Worm (Caenorhabditis elegans) whole organism, mixed stage, embryonic: ENCODE data around the gene C15H9.11.

Experiments used
- M03D4.4 ChIP-seq: sonication (generic microtip); optimal IDR thresholded peaks from 2 replicates; lab custom pipeline; 2017; ENCODE audit warnings: mild to moderate bottlenecking, missing genetic modification characterization, missing compliant biosample characterization
- bed-3 ChIP-seq: fragments of 200-800 bp; sonication (Bioruptor generic); optimal IDR thresholded peaks from 3 replicates; lab custom pipeline; 2018; ENCODE audit warnings: mild to moderate bottlenecking, missing genetic modification characterization, moderate library complexity, missing compliant biosample characterization
- ceh-39 ChIP-seq: fragments of 150-350 bp; optimal IDR thresholded peaks from 2 replicates; lab custom pipeline; 2014; ENCODE audit warnings: missing biosample characterization, missing genetic modification characterization
- ceh-43 ChIP-seq: fragments of 200-800 bp; sonication (Bioruptor generic); optimal IDR thresholded peaks from 2 replicates; lab custom pipeline; 2018; ENCODE audit warnings: mild to moderate bottlenecking, missing genetic modification characterization, moderate library complexity, missing compliant biosample characterization
- ceh-83 ChIP-seq: fragments of 200-800 bp; sonication (Bioruptor generic); optimal IDR thresholded peaks from 2 replicates; lab custom pipeline; 2018; ENCODE audit warnings: mild to moderate bottlenecking, missing genetic modification characterization, missing compliant biosample characterization
- ces-1 ChIP-seq: fragments of 150-350 bp; optimal IDR thresholded peaks from 2 replicates; lab custom pipeline; 2014; ENCODE audit warnings: missing biosample characterization, missing genetic modification reagents, missing genetic modification characterization
- cnd-1 ChIP-seq: fragments of 200-800 bp; sonication (Bioruptor generic); optimal IDR thresholded peaks from 2 replicates; lab custom pipeline; 2018; ENCODE audit warnings: mild to moderate bottlenecking, missing genetic modification characterization, missing compliant biosample characterization
- drap-1 ChIP-seq: fragments of 200-800 bp; sonication (Bioruptor generic); optimal IDR thresholded peaks from 3 replicates; lab custom pipeline; 2018; ENCODE audit warnings: mild to moderate bottlenecking, missing genetic modification characterization, missing compliant biosample characterization
- elt-1 ChIP-seq: sonication (generic microtip); optimal IDR thresholded peaks from 2 replicates; lab custom pipeline; 2017; ENCODE audit warnings: missing genetic modification characterization, mild to moderate bottlenecking, missing compliant biosample characterization, antibody characterized with exemption, moderate library complexity, borderline replicate concordance; ENCODE audit not compliant: insufficient read depth
- elt-3 ChIP-seq: fragments of 150-350 bp; optimal IDR thresholded peaks from 2 replicates; lab custom pipeline; 2014; ENCODE audit warnings: missing biosample characterization, missing genetic modification characterization
- flh-1 ChIP-seq: fragments of 200-800 bp; sonication (Bioruptor generic); optimal IDR thresholded peaks from 2 replicates; lab custom pipeline; 2018; ENCODE audit warnings: mild to moderate bottlenecking, missing genetic modification characterization, moderate library complexity, missing compliant biosample characterization
- ham-2 ChIP-seq: fragments of 200-800 bp; sonication (Bioruptor generic); optimal IDR thresholded peaks from 2 replicates; lab custom pipeline; 2018; ENCODE audit warnings: mild to moderate bottlenecking, missing genetic modification characterization, missing compliant biosample characterization
- hlh-1 ChIP-seq: fragments of 150-350 bp; optimal IDR thresholded peaks from 2 replicates; lab custom pipeline; 2014; ENCODE audit warnings: missing biosample characterization, missing genetic modification reagents, missing genetic modification characterization
- lin-13 ChIP-seq: fragments of 150-350 bp; optimal IDR thresholded peaks from 2 replicates; lab custom pipeline; 2014; ENCODE audit warnings: missing biosample characterization, missing genetic modification characterization
- lin-32 ChIP-seq: fragments of 200-800 bp; sonication (Bioruptor generic); optimal IDR thresholded peaks from 2 replicates; lab custom pipeline; 2018; ENCODE audit warnings: mild to moderate bottlenecking, missing genetic modification characterization, missing compliant biosample characterization
- lsy-2 ChIP-seq: fragments of 150-350 bp; optimal IDR thresholded peaks from 2 replicates; lab custom pipeline; 2014; ENCODE audit warnings: missing biosample characterization, missing genetic modification characterization
- mab-5 ChIP-seq: fragments of 150-350 bp; optimal IDR thresholded peaks from 2 replicates; lab custom pipeline; 2014; ENCODE audit warnings: missing biosample characterization, missing genetic modification characterization
- mep-1 ChIP-seq: fragments of 150-350 bp; optimal IDR thresholded peaks from 2 replicates; lab custom pipeline; 2017; ENCODE audit warnings: missing biosample characterization, missing genetic modification reagents, missing genetic modification characterization, inconsistent platforms
- nhr-12 ChIP-seq: fragments of 150-350 bp; optimal IDR thresholded peaks from 2 replicates; lab custom pipeline; 2014; ENCODE audit warnings: missing biosample characterization, missing genetic modification characterization
- nhr-2 ChIP-seq: fragments of 150-350 bp; optimal IDR thresholded peaks from 2 replicates; lab custom pipeline; 2014; ENCODE audit warnings: missing biosample characterization, missing genetic modification characterization
- nhr-237 ChIP-seq: fragments of 150-350 bp; optimal IDR thresholded peaks from 2 replicates; lab custom pipeline; 2014; ENCODE audit warnings: missing biosample characterization, missing genetic modification characterization
- nhr-28 ChIP-seq: fragments of 150-350 bp; optimal IDR thresholded peaks from 2 replicates; lab custom pipeline; 2014; ENCODE audit warnings: missing biosample characterization, missing genetic modification characterization
- nhr-76 ChIP-seq: sonication (generic microtip); optimal IDR thresholded peaks from 2 replicates; lab custom pipeline; 2017; ENCODE audit warnings: missing biosample characterization, missing genetic modification characterization
- pha-4 ChIP-seq: fragments of 150-350 bp; optimal IDR thresholded peaks from 2 replicates; lab custom pipeline; 2018; ENCODE audit warnings: missing biosample characterization, missing genetic modification reagents, missing genetic modification characterization
- sem-2 ChIP-seq: fragments of 200-800 bp; sonication (Bioruptor generic); optimal IDR thresholded peaks from 2 replicates; lab custom pipeline; 2018; ENCODE audit warnings: mild to moderate bottlenecking, missing genetic modification characterization, missing compliant biosample characterization
- snpc-4 ChIP-seq: fragments of 150-350 bp; optimal IDR thresholded peaks from 2 replicates; lab custom pipeline; 2014; ENCODE audit warnings: missing biosample characterization, missing genetic modification characterization
- sptf-1 ChIP-seq: sonication (generic microtip); optimal IDR thresholded peaks from 2 replicates; lab custom pipeline; 2017; ENCODE audit warnings: mild to moderate bottlenecking, missing genetic modification characterization, moderate library complexity, missing compliant biosample characterization
- unc-120 ChIP-seq: sonication (generic microtip); optimal IDR thresholded peaks from 2 replicates; lab custom pipeline; 2017; ENCODE audit warnings: missing genetic modification characterization, missing compliant biosample characterization; ENCODE audit not compliant: poor library complexity, severe bottlenecking
- unc-39 ChIP-seq: fragments of 150-350 bp; optimal IDR thresholded peaks from 2 replicates; lab custom pipeline; 2014; ENCODE audit warnings: missing biosample characterization, missing genetic modification characterization
- unc-62 ChIP-seq: fragments of 150-350 bp; optimal IDR thresholded peaks from 2 replicates; lab custom pipeline; 2014; ENCODE audit warnings: missing biosample characterization, missing genetic modification reagents, missing genetic modification characterization
- zip-8 ChIP-seq: fragments of 150-350 bp; optimal IDR thresholded peaks from 2 replicates; lab custom pipeline; 2014; ENCODE audit warnings: missing biosample characterization, missing genetic modification characterization
- ztf-11 ChIP-seq: fragments of 150-350 bp; optimal IDR thresholded peaks from 2 replicates; lab custom pipeline; 2014; ENCODE audit warnings: missing biosample characterization, missing genetic modification characterization

The C15H9.11 gene

ce11 chrX:6090779-6091178, 12.4 kb downstream of the C15H9.11 start:
- TF ChIP-seq lin-32 (no peak), ces-1 (GFP tag; lab: Kevin White, UChicago) (no peak), ceh-83 (GFP tag; lab: Kevin White, UChicago) (no peak), nhr-76 (tag; lab: Kevin White, UChicago) (no peak), nhr-2 (tag; lab: Kevin White, UChicago) (no peak), elt-1 (tag; lab: Kevin White, UChicago) (no peak), nhr-28 (tag; lab: Kevin White, UChicago) (no peak), ceh-39 (tag; lab: Kevin White, UChicago) (no peak), bed-3 (GFP tag; lab: Kevin White, UChicago) (no peak), M03D4.4 (tag; lab: Kevin White, UChicago) (no peak), unc-62 (no peak), ceh-43 (no peak), hlh-1 (tag; lab: Kevin White, UChicago) (no peak), pha-4 (tag; lab: Kevin White, UChicago) (no peak), unc-39 (tag; lab: Kevin White, UChicago) (no peak)
- TF ChIP-seq, all 35 proteins: peak for 0

- TF ChIP-seq pha-4 (tag; lab: Kevin White, UChicago) (no peak), nhr-237 (tag; lab: Kevin White, UChicago) (no peak), lsy-2 (no peak), lin-13 (no peak), nhr-2 (tag; lab: Kevin White, UChicago) (no peak), zip-8 (tag; lab: Kevin White, UChicago) (no peak), snpc-4 (tag; lab: Kevin White, UChicago) (no peak), unc-120 (tag; lab: Kevin White, UChicago) (no peak), cnd-1 (tag; lab: Kevin White, UChicago) (no peak), ces-1 (GFP tag; lab: Kevin White, UChicago) (no peak), sptf-1 (tag; lab: Kevin White, UChicago) (no peak), flh-1 (GFP tag; lab: Kevin White, UChicago) (no peak), elt-3 (tag; lab: Kevin White, UChicago) (no peak), lin-32 (no peak), mab-5 (tag; lab: Kevin White, UChicago) (no peak), ztf-11 (tag; lab: Kevin White, UChicago) (no peak), bed-3 (GFP tag; lab: Kevin White, UChicago) (no peak), M03D4.4 (tag; lab: Kevin White, UChicago) (no peak), elt-1 (tag; lab: Kevin White, UChicago) (no peak), ham-2 (GFP tag; lab: Kevin White, UChicago) (no peak)
Measured at ce11 chrX:6088718-6089117, 14.5 kb downstream of the C15H9.11 start.

DNA sequence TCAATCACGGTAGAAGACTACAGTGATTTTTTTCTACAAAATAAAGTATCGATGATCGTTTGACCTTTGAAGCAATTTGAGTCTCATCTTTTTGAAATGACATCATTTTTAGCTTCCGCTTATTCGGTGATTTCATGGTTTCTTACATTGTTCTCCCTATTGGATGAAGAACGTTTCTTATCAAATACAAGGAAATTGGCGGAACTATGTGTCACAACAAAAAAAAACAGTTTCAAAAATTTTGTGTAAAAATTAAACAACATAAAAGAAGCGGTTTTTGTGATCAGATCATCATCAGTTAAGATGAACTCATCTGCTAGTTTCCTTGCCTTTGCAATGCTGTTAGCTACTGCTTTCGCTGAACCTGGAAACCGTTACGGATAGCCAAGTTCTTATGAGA, 15.5 kb downstream of the C15H9.11 start, which contains the start of gene C45B2.8:
Gene C45B2.8, plus strand, starts transcription at position 301 of the 400 bp plus-strand sequence.
- TF ChIP-seq nhr-237 (tag; lab: Kevin White, UChicago) (no peak), nhr-2 (tag; lab: Kevin White, UChicago) (no peak), ceh-83 (GFP tag; lab: Kevin White, UChicago) (no peak), ham-2 (GFP tag; lab: Kevin White, UChicago) (no peak)
- TF ChIP-seq, all 35 proteins: peak for 0

DNA sequence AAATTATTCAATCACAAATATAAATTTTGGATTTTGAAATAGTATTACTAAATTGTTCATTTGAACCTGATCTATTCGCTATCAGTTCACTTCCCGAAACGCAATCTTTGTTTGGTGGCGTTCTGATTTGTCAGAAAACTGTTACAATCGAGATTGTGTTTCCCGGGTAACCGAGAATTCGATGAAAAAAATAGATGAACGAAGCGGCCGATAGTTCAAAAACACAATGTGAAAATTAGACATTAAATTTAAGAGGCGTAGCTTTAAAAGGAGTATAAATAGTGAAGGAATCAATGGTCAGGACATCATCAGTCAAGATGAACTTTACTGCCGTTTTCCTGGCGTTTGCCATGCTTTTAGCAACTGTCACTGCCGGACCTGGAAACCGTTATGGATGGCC, 17.4 kb downstream of the C15H9.11 start, which contains the start of gene C45B2.1:
Gene C45B2.1, plus strand, starts transcription at position 301 of the 400 bp plus-strand sequence.
- TF ChIP-seq drap-1 (GFP tag; lab: Kevin White, UChicago) (no peak), ceh-43 (no peak), lsy-2 (no peak), ceh-39 (tag; lab: Kevin White, UChicago) (no peak), flh-1 (GFP tag; lab: Kevin White, UChicago) (no peak), nhr-237 (tag; lab: Kevin White, UChicago) (no peak), ztf-11 (tag; lab: Kevin White, UChicago) (no peak), lin-13 (no peak), sem-2 (GFP tag; lab: Kevin White, UChicago) (no peak), nhr-28 (tag; lab: Kevin White, UChicago) (no peak), hlh-1 (tag; lab: Kevin White, UChicago) (no peak), elt-3 (tag; lab: Kevin White, UChicago) (no peak), snpc-4 (tag; lab: Kevin White, UChicago) (no peak), unc-120 (tag; lab: Kevin White, UChicago) (no peak), zip-8 (tag; lab: Kevin White, UChicago) (no peak), nhr-2 (tag; lab: Kevin White, UChicago) (no peak), nhr-12 (no peak), mep-1 (tag; lab: Kevin White, UChicago) (no peak), pha-4 (tag; lab: Kevin White, UChicago) (no peak), lin-32 (no peak)
